Worm (Caenorhabditis elegans) whole organism, midembryonic: ENCODE results near the gene sri-4.

ENCODE experiments used
- T22C8.4 ChIP-seq: fragments of 200-800 bp; sonication (Bioruptor generic); IDR thresholded peaks from 2 replicates; pipeline ENCODE4 v1.3.6; 2022; ENCODE audit warnings: missing genetic modification characterization, missing compliant biosample characterization
- cog-1 ChIP-seq: sonication (generic microtip); optimal IDR thresholded peaks from 2 replicates; lab custom pipeline; 2016; ENCODE audit warnings: missing genetic modification characterization, missing compliant biosample characterization
- flt-1 ChIP-seq: fragments of 200-800 bp; sonication (Bioruptor generic); IDR thresholded peaks from 2 replicates; pipeline ENCODE4 v1.3.6; 2022; ENCODE audit warnings: missing genetic modification characterization, missing compliant biosample characterization
- klf-2 ChIP-seq: fragments of 200-800 bp; sonication (Bioruptor generic); conservative IDR thresholded peaks from 2 replicates; pipeline ENCODE4 v1.3.6; 2022; ENCODE audit warnings: missing genetic modification reagents, missing genetic modification characterization, missing compliant biosample characterization
- med-1 ChIP-seq: sonication (generic microtip); optimal IDR thresholded peaks from 2 replicates; lab custom pipeline; 2017; ENCODE audit warnings: missing genetic modification characterization, mild to moderate bottlenecking, missing compliant biosample characterization, antibody characterized with exemption, missing genetic modification reagents; ENCODE audit not compliant: insufficient read depth
- ref-1 ChIP-seq: fragments of 200-800 bp; sonication (Bioruptor generic); conservative IDR thresholded peaks from 2 replicates; pipeline ENCODE4 v1.3.6; 2022; ENCODE audit warnings: missing genetic modification reagents, missing genetic modification characterization, missing compliant biosample characterization
- tab-1 ChIP-seq: fragments of 200-800 bp; sonication (Bioruptor generic); IDR thresholded peaks from 2 replicates; pipeline ENCODE4 v1.3.6; 2022; ENCODE audit warnings: missing genetic modification characterization, missing compliant biosample characterization
- ztf-23 ChIP-seq: fragments of 200-800 bp; sonication (Bioruptor generic); IDR thresholded peaks from 2 replicates; pipeline ENCODE4 v1.3.6; 2022; ENCODE audit warnings: missing genetic modification reagents, missing genetic modification characterization, missing compliant biosample characterization
- ztf-29 ChIP-seq: fragments of 200-800 bp; sonication (Bioruptor generic); IDR thresholded peaks from 2 replicates; pipeline ENCODE4 v1.3.6; 2022; ENCODE audit warnings: missing genetic modification reagents, missing genetic modification characterization, missing compliant biosample characterization

Gene sri-4

DNA sequence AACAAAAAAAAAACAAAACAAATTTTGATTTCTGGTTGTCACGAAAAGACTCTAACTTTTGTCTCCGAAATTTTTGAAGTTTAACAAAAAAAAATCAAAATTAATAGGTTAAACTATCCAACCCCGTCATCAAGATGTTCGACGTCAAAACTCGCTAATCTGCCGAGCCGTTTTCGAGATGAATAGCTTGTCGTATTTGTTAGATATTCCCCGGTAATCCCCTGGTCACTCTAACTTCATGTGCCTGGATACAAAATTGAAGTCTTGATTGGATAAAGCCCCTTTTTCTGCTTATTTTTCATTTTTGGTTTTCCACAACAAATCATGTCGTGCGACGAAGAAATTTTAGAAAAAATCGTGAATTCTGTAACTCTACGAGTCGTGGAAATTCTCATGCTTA, 34.3 kb downstream of the sri-4 start, which contains the start of gene srab-16:
Gene srab-16 (plus strand): TSS at position 301 of the 400 bp plus-strand sequence.
- no peak for TF ChIP-seq klf-2 (GFP tag; lab: Robert Waterston, UW)
- no peak for TF ChIP-seq tab-1 (GFP tag; lab: Robert Waterston, UW)

DNA sequence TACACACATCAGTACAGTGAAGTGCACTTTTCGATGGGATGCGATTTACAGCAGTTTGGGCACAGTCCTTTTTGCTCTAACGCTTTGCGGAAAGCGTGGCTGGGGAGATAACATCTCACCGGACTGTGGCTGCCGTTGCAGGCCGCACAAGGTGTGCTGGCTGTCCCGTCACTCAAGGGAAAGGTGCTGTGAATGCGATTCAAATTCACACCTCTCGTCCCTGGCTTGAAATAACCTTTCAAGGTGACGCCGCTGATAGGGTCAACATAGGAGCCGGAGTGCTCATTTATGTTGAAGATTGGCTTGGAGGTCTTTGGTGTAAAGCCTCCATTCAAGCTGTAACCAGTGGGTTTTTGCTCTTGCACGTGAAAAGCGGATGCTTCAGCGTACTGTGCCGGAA, 45.9 kb downstream of the sri-4 start:
- no peak for TF ChIP-seq ztf-29 (GFP tag; lab: Robert Waterston, UW)
- no peak for TF ChIP-seq ztf-23 (GFP tag; lab: Robert Waterston, UW)
- no peak for TF ChIP-seq med-1 (GFP tag; lab: Kevin White, UChicago)
- TF ChIP-seq tab-1 (GFP tag; lab: Robert Waterston, UW) = no peak
- no peak for TF ChIP-seq flt-1
- no peak for TF ChIP-seq T22C8.4 (GFP tag; lab: Robert Waterston, UW)
- TF ChIP-seq klf-2 (GFP tag; lab: Robert Waterston, UW) = no peak
- no peak for TF ChIP-seq cog-1 (tag; lab: Kevin White, UChicago)
- no peak for TF ChIP-seq ref-1 (GFP tag; lab: Robert Waterston, UW)

DNA sequence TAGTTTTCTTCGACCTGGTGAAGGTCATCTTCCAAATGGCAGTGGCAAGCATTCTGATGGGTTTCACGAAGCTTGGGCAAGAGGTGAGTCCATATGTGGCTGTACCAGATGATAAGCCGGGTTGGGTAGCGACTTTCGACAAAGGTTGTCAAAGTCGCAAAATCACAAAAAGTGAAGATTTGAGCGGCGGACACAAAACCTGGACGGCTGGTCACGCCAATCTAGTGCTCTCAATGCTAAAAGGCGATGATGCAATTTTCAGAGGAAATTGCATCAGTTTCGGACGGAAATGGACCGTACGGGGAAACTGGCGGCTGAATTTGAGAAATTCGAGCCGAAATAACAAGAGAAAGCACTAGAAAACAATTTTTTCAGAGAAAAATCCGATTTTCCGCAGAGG, 49.1 kb downstream of the sri-4 start:
- TF ChIP-seq klf-2 (GFP tag; lab: Robert Waterston, UW) (no peak), ztf-23 (GFP tag; lab: Robert Waterston, UW) (no peak), ref-1 (GFP tag; lab: Robert Waterston, UW) (no peak), med-1 (GFP tag; lab: Kevin White, UChicago) (no peak), ztf-29 (GFP tag; lab: Robert Waterston, UW) (no peak), T22C8.4 (GFP tag; lab: Robert Waterston, UW) (no peak), cog-1 (tag; lab: Kevin White, UChicago) (no peak), flt-1 (no peak), tab-1 (GFP tag; lab: Robert Waterston, UW) (no peak)
